Fruit fly (Drosophila melanogaster) whole organism, embryonic: ENCODE measurements around the gene mtsh.

Experiments
- Asciz ChIP-seq: fragments of 200-800 bp; sonication (Bioruptor generic); optimal IDR thresholded peaks from 2 replicates; lab custom pipeline; 2017; ENCODE audit warnings: missing biosample characterization, mild to moderate bottlenecking, missing genetic modification characterization, missing genetic modification reagents
- Awh ChIP-seq: fragments of 200-800 bp; sonication (Bioruptor generic); IDR thresholded peaks from 2 replicates; pipeline ENCODE4, ENCODE4 v1.3.6; 2022; ENCODE audit warnings: missing biosample characterization, missing genetic modification characterization
- Blimp-1 ChIP-seq: fragments of 200-800 bp; sonication (Bioruptor generic); optimal IDR thresholded peaks from 3 replicates; lab custom pipeline; 2018; ENCODE audit warnings: missing biosample characterization, missing genetic modification characterization, mild to moderate bottlenecking, moderate library complexity, missing genetic modification reagents
- CG13624 ChIP-seq: fragments of 200-800 bp; sonication (Bioruptor generic); optimal IDR thresholded peaks from 2 replicates; lab custom pipeline; 2016; ENCODE audit warnings: missing biosample characterization, missing genetic modification characterization
- CG13894 ChIP-seq: fragments of 200-800 bp; sonication (Bioruptor generic); optimal IDR thresholded peaks from 3 replicates; lab custom pipeline; 2018; ENCODE audit warnings: missing biosample characterization, mild to moderate bottlenecking, missing genetic modification characterization, moderate library complexity
- CG15073 ChIP-seq: fragments of 200-800 bp; sonication (Bioruptor generic); optimal IDR thresholded peaks from 2 replicates; lab custom pipeline; 2016; ENCODE audit warnings: missing biosample characterization, missing genetic modification characterization
- CG1602 ChIP-seq: fragments of 200-800 bp; sonication (Bioruptor generic); optimal IDR thresholded peaks from 3 replicates; lab custom pipeline; 2016; ENCODE audit warnings: missing biosample characterization, missing genetic modification characterization
- CG1603 ChIP-seq: fragments of 200-800 bp; sonication (Bioruptor generic); optimal IDR thresholded peaks from 2 replicates; lab custom pipeline; 2019; ENCODE audit warnings: missing biosample characterization, mild to moderate bottlenecking, missing genetic modification characterization, moderate library complexity
- CG16779 ChIP-seq: fragments of 200-800 bp; sonication (Bioruptor generic); IDR thresholded peaks from 2 replicates; pipeline ENCODE4 v1.3.6; 2022; ENCODE audit warnings: missing biosample characterization, missing genetic modification characterization
- CG17359 ChIP-seq: fragments of 200-800 bp; sonication (Bioruptor generic); optimal IDR thresholded peaks from 3 replicates; lab custom pipeline; 2018; ENCODE audit warnings: missing biosample characterization, mild to moderate bottlenecking, missing genetic modification characterization, moderate library complexity
- CG18619 ChIP-seq: fragments of 200-800 bp; sonication (Bioruptor generic); optimal IDR thresholded peaks from 3 replicates; lab custom pipeline; 2017; ENCODE audit warnings: missing biosample characterization, mild to moderate bottlenecking, missing genetic modification characterization
- CG2116 ChIP-seq: fragments of 200-800 bp; sonication (Bioruptor generic); optimal IDR thresholded peaks from 3 replicates; lab custom pipeline; 2018; ENCODE audit warnings: missing biosample characterization, mild to moderate bottlenecking, missing genetic modification characterization
- CG33557 ChIP-seq: fragments of 200-800 bp; sonication (Bioruptor generic); optimal IDR thresholded peaks from 2 replicates; lab custom pipeline; 2019; ENCODE audit warnings: missing biosample characterization, mild to moderate bottlenecking, missing genetic modification characterization, moderate library complexity
- CG43689 ChIP-seq: fragments of 200-800 bp; sonication (Bioruptor generic); IDR thresholded peaks from 2 replicates; pipeline ENCODE4 v1.3.6; 2022; ENCODE audit warnings: missing biosample characterization, missing genetic modification characterization
- CG4404 ChIP-seq: fragments of 200-800 bp; sonication (Bioruptor generic); IDR thresholded peaks from 2 replicates; pipeline ENCODE4 v1.3.6; 2022; ENCODE audit warnings: missing biosample characterization, missing genetic modification characterization
- CG8359 ChIP-seq: fragments of 200-800 bp; sonication (Bioruptor generic); optimal IDR thresholded peaks from 2 replicates; lab custom pipeline; 2017; ENCODE audit warnings: missing biosample characterization, mild to moderate bottlenecking, missing genetic modification characterization, borderline replicate concordance
- CG9215 ChIP-seq: fragments of 200-800 bp; sonication (Bioruptor generic); IDR thresholded peaks from 2 replicates; pipeline ENCODE4 v1.3.6; 2022; ENCODE audit warnings: missing biosample characterization, missing genetic modification characterization
- Chrac-16 ChIP-seq: fragments of 200-800 bp; sonication (Bioruptor generic); optimal IDR thresholded peaks from 3 replicates; lab custom pipeline; 2016; ENCODE audit warnings: missing biosample characterization, missing genetic modification characterization
- CrebB ChIP-seq: fragments of 200-800 bp; sonication (Bioruptor generic); optimal IDR thresholded peaks from 3 replicates; lab custom pipeline; 2018; ENCODE audit warnings: missing biosample characterization, mild to moderate bottlenecking, missing genetic modification characterization
- Dip3 ChIP-seq: fragments of 200-800 bp; sonication (Bioruptor generic); optimal IDR thresholded peaks from 3 replicates; lab custom pipeline; 2016; ENCODE audit warnings: missing biosample characterization, missing genetic modification characterization
- Ets97D ChIP-seq: fragments of 200-800 bp; sonication (Bioruptor generic); optimal IDR thresholded peaks from 3 replicates; lab custom pipeline; 2016; ENCODE audit warnings: missing biosample characterization, missing genetic modification characterization
- HLH3B ChIP-seq: fragments of 200-800 bp; sonication (Bioruptor generic); IDR thresholded peaks from 2 replicates; pipeline ENCODE4 v1.3.6; 2022; ENCODE audit warnings: missing biosample characterization, missing genetic modification characterization
- HLH54F ChIP-seq: fragments of 200-800 bp; sonication (Bioruptor generic); optimal IDR thresholded peaks from 3 replicates; lab custom pipeline; 2016; ENCODE audit warnings: missing biosample characterization, missing genetic modification characterization
- Hmx ChIP-seq: fragments of 200-800 bp; sonication (Bioruptor generic); optimal IDR thresholded peaks from 2 replicates; lab custom pipeline; 2016; ENCODE audit warnings: missing biosample characterization, missing genetic modification characterization
- Kr ChIP-seq: fragments of 200-800 bp; sonication (Bioruptor generic); optimal IDR thresholded peaks from 2 replicates; lab custom pipeline; 2017; ENCODE audit warnings: missing biosample characterization, mild to moderate bottlenecking, missing genetic modification characterization
- Mad ChIP-seq: fragments of 200-800 bp; sonication (Bioruptor generic); optimal IDR thresholded peaks from 2 replicates; lab custom pipeline; 2016; ENCODE audit warnings: missing biosample characterization, missing genetic modification characterization
- Rfx ChIP-seq: fragments of 200-800 bp; sonication (Bioruptor generic); IDR thresholded peaks from 2 replicates; pipeline ENCODE4 v1.3.6; 2022; ENCODE audit warnings: missing biosample characterization, missing genetic modification characterization
- Sox100B ChIP-seq: fragments of 200-800 bp; sonication (Bioruptor generic); optimal IDR thresholded peaks from 3 replicates; lab custom pipeline; 2018; ENCODE audit warnings: missing biosample characterization, mild to moderate bottlenecking, missing genetic modification characterization
- Spps ChIP-seq: fragments of 200-800 bp; sonication (Bioruptor generic); optimal IDR thresholded peaks from 2 replicates; lab custom pipeline; 2018; ENCODE audit warnings: missing biosample characterization, mild to moderate bottlenecking, missing genetic modification characterization
- Trl ChIP-seq, 3 experiments: fragments of >200 bp in 2 of 3; fragments of 200-800 bp in 1 of 3; sonication (Bioruptor generic) in 1 of 3; optimal IDR thresholded peaks; 2 replicates in 1 of 3; 3 replicates in 2 of 3; lab custom pipeline; 2016 to 2017; ENCODE audit warnings: missing biosample characterization in 1 of 3, missing genetic modification characterization in 1 of 3
- aop ChIP-seq: fragments of 200-800 bp; sonication (Bioruptor generic); IDR thresholded peaks from 2 replicates; pipeline ENCODE4 v1.3.6; 2022; ENCODE audit warnings: missing biosample characterization, missing genetic modification characterization
- bcd ChIP-seq: fragments of 200-800 bp; sonication (Bioruptor generic); optimal IDR thresholded peaks from 2 replicates; lab custom pipeline; 2017; ENCODE audit warnings: missing biosample characterization, mild to moderate bottlenecking, missing genetic modification characterization
- bigmax ChIP-seq: fragments of 200-800 bp; sonication (Bioruptor generic); optimal IDR thresholded peaks from 2 replicates; lab custom pipeline; 2018; ENCODE audit warnings: missing biosample characterization, mild to moderate bottlenecking, missing genetic modification characterization
- crc ChIP-seq: fragments of 200-800 bp; sonication (Bioruptor generic); optimal IDR thresholded peaks from 2 replicates; lab custom pipeline; 2016; ENCODE audit warnings: missing biosample characterization, missing genetic modification characterization
- croc ChIP-seq: fragments of 200-800 bp; sonication (Bioruptor generic); conservative IDR thresholded peaks from 3 replicates; pipeline ENCODE4 v1.3.6; 2022; ENCODE audit warnings: missing biosample characterization, missing genetic modification characterization
- crp ChIP-seq, 2 experiments: fragments of 200-800 bp; sonication (Bioruptor generic); optimal IDR thresholded peaks; 2 replicates in 1 of 2; 3 replicates in 1 of 2; lab custom pipeline; 2017; ENCODE audit warnings: missing biosample characterization in 2 of 2, missing genetic modification characterization in 2 of 2, mild to moderate bottlenecking in 1 of 2, moderate library complexity in 1 of 2
- dimm ChIP-seq: fragments of 200-800 bp; sonication (Bioruptor generic); IDR thresholded peaks from 2 replicates; pipeline ENCODE4 v1.3.6; 2022; ENCODE audit warnings: missing biosample characterization, missing genetic modification characterization
- en ChIP-seq: fragments of 200-800 bp; sonication (Bioruptor generic); optimal IDR thresholded peaks from 2 replicates; lab custom pipeline; 2016; ENCODE audit warnings: missing biosample characterization, missing genetic modification characterization
- gsb-n ChIP-seq: fragments of 200-800 bp; sonication (Bioruptor generic); optimal IDR thresholded peaks from 3 replicates; lab custom pipeline; 2018; ENCODE audit warnings: missing biosample characterization, mild to moderate bottlenecking, missing genetic modification characterization
- mam ChIP-seq: fragments of 200-800 bp; sonication (Bioruptor generic); optimal IDR thresholded peaks from 3 replicates; lab custom pipeline; 2016; ENCODE audit warnings: missing biosample characterization, missing genetic modification characterization
- nerfin-1 ChIP-seq: fragments of 200-800 bp; sonication (Bioruptor generic); optimal IDR thresholded peaks from 3 replicates; lab custom pipeline; 2019; ENCODE audit warnings: missing biosample characterization, mild to moderate bottlenecking, missing genetic modification characterization, moderate library complexity
- nmo ChIP-seq: fragments of 200-800 bp; sonication (Bioruptor generic); optimal IDR thresholded peaks from 2 replicates; lab custom pipeline; 2018; ENCODE audit warnings: missing biosample characterization, mild to moderate bottlenecking, missing genetic modification characterization, moderate library complexity
- oc ChIP-seq: fragments of 200-800 bp; sonication (Bioruptor generic); optimal IDR thresholded peaks from 2 replicates; lab custom pipeline; 2018; ENCODE audit warnings: missing biosample characterization, mild to moderate bottlenecking, missing genetic modification characterization, moderate library complexity
- pita ChIP-seq: fragments of 200-800 bp; sonication (Bioruptor generic); optimal IDR thresholded peaks from 2 replicates; lab custom pipeline; 2017; ENCODE audit warnings: missing biosample characterization, mild to moderate bottlenecking, missing genetic modification characterization
- sob ChIP-seq: fragments of 200-800 bp; sonication (Bioruptor generic); IDR thresholded peaks from 2 replicates; pipeline ENCODE4 v1.3.6; 2022; ENCODE audit warnings: missing biosample characterization, missing genetic modification characterization
- stwl ChIP-seq: fragments of 200-800 bp; sonication (Bioruptor generic); optimal IDR thresholded peaks from 3 replicates; lab custom pipeline; 2018; ENCODE audit warnings: missing biosample characterization, mild to moderate bottlenecking, missing genetic modification characterization, moderate library complexity
- sug ChIP-seq: fragments of 200-800 bp; optimal IDR thresholded peaks from 2 replicates; lab custom pipeline; 2019; ENCODE audit warnings: missing biosample characterization, mild to moderate bottlenecking, missing genetic modification characterization, moderate library complexity
- vfl ChIP-seq: fragments of 200-800 bp; sonication (Bioruptor generic); optimal IDR thresholded peaks from 2 replicates; lab custom pipeline; 2016; ENCODE audit warnings: missing biosample characterization, missing genetic modification characterization
- vnd ChIP-seq: fragments of 200-800 bp; sonication (Bioruptor generic); IDR thresholded peaks from 3 replicates; pipeline ENCODE4 v1.3.6; 2022; ENCODE audit warnings: missing biosample characterization, missing genetic modification characterization; ENCODE audit not compliant: partially characterized antibody

mtsh gene

DNA sequence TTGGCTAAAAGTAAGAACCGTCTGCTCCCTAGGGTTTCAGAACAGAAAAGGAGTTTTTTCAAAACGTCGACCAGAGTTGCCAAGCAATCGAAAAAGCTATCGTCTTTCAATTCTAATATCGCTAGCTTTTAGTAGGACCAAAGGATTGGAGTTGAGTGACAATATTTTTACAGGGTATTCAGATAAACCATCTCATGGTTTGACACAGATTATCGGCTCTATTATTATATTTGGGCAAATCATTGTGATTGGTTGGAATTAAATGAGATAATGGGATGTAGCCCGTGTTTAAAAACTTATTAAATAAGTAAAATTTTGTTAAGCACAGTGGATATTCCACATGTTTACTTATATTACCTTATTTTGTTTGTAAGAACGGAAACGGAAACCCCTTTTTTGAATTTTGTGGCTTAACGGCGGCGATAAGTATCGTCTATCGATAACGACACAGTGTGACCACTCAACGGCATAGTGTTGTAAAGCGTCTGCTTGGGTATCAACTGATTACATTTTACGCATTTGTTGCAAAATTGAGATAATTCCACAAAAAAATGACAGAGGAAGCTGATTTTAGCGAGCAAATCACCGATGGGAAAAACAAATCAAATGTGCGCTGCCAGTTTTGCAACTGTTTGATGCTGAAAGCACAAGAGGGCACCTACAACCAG lies at the start of gene mtsh, which contains the start of gene strat (continued):
- peak; percentile 45 for TF ChIP-seq Mad
- TF ChIP-seq Asciz (GFP tag; lab: Kevin White, UChicago): peak; percentile 70
- TF ChIP-seq CG13894 (tag; lab: Kevin White, UChicago): no peak
- TF ChIP-seq vfl (GFP tag; lab: Kevin White, UChicago): peak; percentile 38
- TF ChIP-seq CG33557: peak; percentile 59
- no peak for TF ChIP-seq pita (GFP tag; lab: Kevin White, UChicago)
- TF ChIP-seq vnd (GFP tag; lab: Robert Waterston, UW): peak; percentile 50; the same call in 2 of the 3 replicates
- TF ChIP-seq bcd: peak; percentile 75
- TF ChIP-seq CG4404 (GFP tag; lab: Robert Waterston, UW): 0 out of 2 replicates have a peak, but pooled peaks have one; percentile 23
- TF ChIP-seq CG13624 (GFP tag; lab: Kevin White, UChicago): peak; percentile 73
- peak; percentile 41; the same call in 1 of the 2 replicates for TF ChIP-seq HLH3B (GFP tag; lab: Robert Waterston, UW)
- peak; percentile 78 for TF ChIP-seq CG2116
- peak; percentile 98 for TF ChIP-seq Ets97D (GFP tag; lab: Kevin White, UChicago)
- TF ChIP-seq Blimp-1 (GFP tag; lab: Kevin White, UChicago): peak; percentile 30
- no peak for TF ChIP-seq sug (tag; lab: Kevin White, UChicago)
- peak; percentile 31 for TF ChIP-seq CG18619 (GFP tag; lab: Kevin White, UChicago)
- no peak for TF ChIP-seq oc
- no peak for TF ChIP-seq CG1602 (GFP tag; lab: Kevin White, UChicago)
- TF ChIP-seq CG15073 (GFP tag; lab: Kevin White, UChicago): no peak
- peak; percentile 74 for TF ChIP-seq CG1603 (tag; lab: Kevin White, UChicago)
- TF ChIP-seq Awh (GFP tag; lab: Robert Waterston, UW): peak; percentile 44; the same call in 1 of the 2 replicates
- peak; percentile 73 for TF ChIP-seq CrebB (tag; lab: Kevin White, UChicago)
- TF ChIP-seq CG16779 (GFP tag; lab: Robert Waterston, UW): no peak
- TF ChIP-seq Sox100B: peak; percentile 62
- TF ChIP-seq sob: peak; percentile 76
- peak; percentile 23 for TF ChIP-seq Dip3 (GFP tag; lab: Kevin White, UChicago)
- peak; percentile 22 for TF ChIP-seq CG8359
- TF ChIP-seq CG9215: no peak
- peak; percentile 96 for TF ChIP-seq stwl (tag; lab: Kevin White, UChicago)
- peak; percentile 7 for TF ChIP-seq bigmax (GFP tag; lab: Kevin White, UChicago)
- no peak for TF ChIP-seq en (GFP tag; lab: Kevin White, UChicago)
- no peak for TF ChIP-seq Kr
- TF ChIP-seq crp (GFP tag; optimal IDR thresholded peaks at IDR 0.05; lab: Kevin White, UChicago): peak in 1 of 2 experiments; percentile 47
- TF ChIP-seq CG17359 (tag; lab: Kevin White, UChicago): peak; percentile 65
- peak; percentile 59 for TF ChIP-seq mam (GFP tag; lab: Kevin White, UChicago)
- TF ChIP-seq CG43689 (GFP tag; lab: Robert Waterston, UW): no peak
- TF ChIP-seq Spps (tag; lab: Kevin White, UChicago): peak; percentile 18
- no peak for TF ChIP-seq Chrac-16 (GFP tag; lab: Kevin White, UChicago)
- peak; percentile 56 for TF ChIP-seq nerfin-1 (tag; lab: Kevin White, UChicago)
- peak; percentile 62 for TF ChIP-seq nmo (GFP tag; lab: Kevin White, UChicago)
- peak; percentile 23 for TF ChIP-seq gsb-n (tag; lab: Kevin White, UChicago)
- TF ChIP-seq Hmx (GFP tag; lab: Kevin White, UChicago): no peak
- peak; percentile 43 for TF ChIP-seq HLH54F (GFP tag; lab: Kevin White, UChicago)
- no peak for TF ChIP-seq crc (GFP tag; lab: Kevin White, UChicago)
- TF ChIP-seq Rfx: peak; percentile 76
- no peak; the same call in 2 of the 3 replicates for TF ChIP-seq croc (GFP tag; lab: Robert Waterston, UW)
- no peak for TF ChIP-seq dimm (GFP tag; lab: Robert Waterston, UW)
- TF ChIP-seq aop (GFP tag; lab: Robert Waterston, UW): no peak
- TF ChIP-seq Trl (optimal IDR thresholded peaks at IDR 0.05; lab: Kevin White, UChicago): no peak
- peak; percentile 49 for TF ChIP-seq Trl (GFP tag; optimal IDR thresholded peaks at IDR 0.05; lab: Kevin White, UChicago)
